Worm (Caenorhabditis elegans) whole organism, L4 larva: ENCODE data around the gene cal-2.

Experiments
- D1046.2 ChIP-seq: fragments of 200-800 bp; sonication (Bioruptor generic); IDR thresholded peaks from 2 replicates; pipeline ENCODE4 v1.3.6; 2022; ENCODE audit warnings: missing genetic modification characterization, missing compliant biosample characterization
- T20F7.1 ChIP-seq: fragments of 200-800 bp; sonication (Bioruptor generic); optimal IDR thresholded peaks from 2 replicates; lab custom pipeline; 2018; ENCODE audit warnings: mild to moderate bottlenecking, missing genetic modification characterization, missing compliant biosample characterization
- T26A8.4 ChIP-seq: fragments of 200-800 bp; sonication (Bioruptor generic); IDR thresholded peaks from 2 replicates; pipeline ENCODE4 v1.3.6; 2022; ENCODE audit warnings: missing genetic modification characterization, missing compliant biosample characterization
- Y75B8A.6 ChIP-seq: fragments of 200-800 bp; sonication (Bioruptor generic); IDR thresholded peaks from 2 replicates; pipeline ENCODE4 v1.3.6; 2022; ENCODE audit warnings: missing genetic modification reagents, missing genetic modification characterization, missing compliant biosample characterization
- aly-2 ChIP-seq: sonication (generic microtip); optimal IDR thresholded peaks from 2 replicates; lab custom pipeline; 2018; ENCODE audit warnings: missing biosample characterization, missing genetic modification characterization
- ama-1 ChIP-seq: fragments of 150-350 bp; optimal IDR thresholded peaks from 2 replicates; lab custom pipeline; 2014; ENCODE audit warnings: inconsistent platforms, mixed read lengths
- ceh-62 ChIP-seq: sonication (generic microtip); optimal IDR thresholded peaks from 2 replicates; lab custom pipeline; 2017; ENCODE audit warnings: missing biosample characterization, missing genetic modification characterization
- ces-1 ChIP-seq: fragments of 150-350 bp; sonication (generic microtip); optimal IDR thresholded peaks from 4 replicates; lab custom pipeline; 2014; ENCODE audit warnings: missing biosample characterization, missing genetic modification reagents, missing genetic modification characterization
- daf-12 ChIP-seq: fragments of 150-350 bp; optimal IDR thresholded peaks from 2 replicates; lab custom pipeline; 2014; ENCODE audit warnings: missing biosample characterization, missing genetic modification reagents, missing genetic modification characterization
- daf-16 ChIP-seq, 3 experiments: sonication (generic microtip); optimal IDR thresholded peaks; 2 replicates each; lab custom pipeline; 2016 to 2017; ENCODE audit warnings: missing genetic modification characterization in 3 of 3, missing genetic modification reagents in 3 of 3, mild to moderate bottlenecking in 2 of 3, missing compliant biosample characterization in 2 of 3, missing biosample characterization in 1 of 3, moderate library complexity in 1 of 3
- dmd-9 ChIP-seq: fragments of 200-800 bp; sonication (Bioruptor generic); IDR thresholded peaks from 2 replicates; pipeline ENCODE4 v1.3.6; 2022; ENCODE audit warnings: missing genetic modification reagents, missing genetic modification characterization, missing compliant biosample characterization
- egl-27 ChIP-seq: sonication (generic microtip); optimal IDR thresholded peaks from 3 replicates; lab custom pipeline; 2017; ENCODE audit warnings: missing biosample characterization, missing genetic modification reagents, missing genetic modification characterization
- egl-43 ChIP-seq: fragments of 200-800 bp; sonication (Bioruptor generic); IDR thresholded peaks from 2 replicates; pipeline ENCODE4 v1.3.6; 2022; ENCODE audit warnings: missing genetic modification reagents, missing genetic modification characterization, missing compliant biosample characterization
- hif-1 ChIP-seq, 2 experiments: sonication (generic microtip); optimal IDR thresholded peaks; 2 replicates each; lab custom pipeline; 2016 to 2017; ENCODE audit warnings: missing compliant biosample characterization in 2 of 2, missing genetic modification characterization in 2 of 2, missing genetic modification reagents in 2 of 2, missing genotype in 2 of 2, mild to moderate bottlenecking in 1 of 2
- hlh-30 ChIP-seq: sonication (generic microtip); optimal IDR thresholded peaks from 2 replicates; lab custom pipeline; 2017; ENCODE audit warnings: antibody characterized with exemption, mild to moderate bottlenecking, missing genetic modification characterization, missing compliant biosample characterization; ENCODE audit not compliant: insufficient read depth
- hmg-1.1 ChIP-seq: fragments of 200-800 bp; sonication (Bioruptor generic); IDR thresholded peaks from 2 replicates; pipeline ENCODE4 v1.3.6; 2022; ENCODE audit warnings: missing genetic modification reagents, missing genetic modification characterization, missing compliant biosample characterization
- lin-13 ChIP-seq: fragments of 150-350 bp; optimal IDR thresholded peaks from 2 replicates; lab custom pipeline; 2014; ENCODE audit warnings: missing biosample characterization, missing genetic modification reagents, missing genetic modification characterization
- lin-38 ChIP-seq: fragments of 200-800 bp; sonication (Bioruptor generic); IDR thresholded peaks from 2 replicates; pipeline ENCODE4 v1.3.6; 2022; ENCODE audit warnings: missing genetic modification reagents, missing genetic modification characterization, missing compliant biosample characterization
- mdl-1 ChIP-seq, 2 experiments: fragments of 150-350 bp in 1 of 2; sonication (generic microtip) in 1 of 2; optimal IDR thresholded peaks; 2 replicates each; lab custom pipeline; 2014 to 2017; ENCODE audit warnings: missing biosample characterization in 2 of 2, missing genetic modification characterization in 2 of 2
- nhr-102 ChIP-seq: sonication (generic microtip); optimal IDR thresholded peaks from 2 replicates; lab custom pipeline; 2016; ENCODE audit warnings: mild to moderate bottlenecking, missing genetic modification characterization, moderate library complexity, missing compliant biosample characterization
- nhr-11 ChIP-seq: fragments of 150-350 bp; optimal IDR thresholded peaks from 2 replicates; lab custom pipeline; 2014; ENCODE audit warnings: missing biosample characterization, missing genetic modification characterization
- nhr-28 ChIP-seq: fragments of 150-350 bp; optimal IDR thresholded peaks from 2 replicates; lab custom pipeline; 2014; ENCODE audit warnings: missing biosample characterization, missing genetic modification characterization
- nhr-41 ChIP-seq: fragments of 200-800 bp; sonication (Bioruptor generic); IDR thresholded peaks from 2 replicates; pipeline ENCODE4 v1.3.6; 2022; ENCODE audit warnings: missing genetic modification reagents, missing genetic modification characterization, missing compliant biosample characterization
- rbr-2 ChIP-seq: sonication (generic microtip); optimal IDR thresholded peaks from 2 replicates; lab custom pipeline; 2016; ENCODE audit warnings: missing genotype, missing genetic modification characterization, missing compliant biosample characterization
- set-16 ChIP-seq: fragments of 200-800 bp; sonication (Bioruptor generic); IDR thresholded peaks from 2 replicates; pipeline ENCODE4 v1.3.6; 2022; ENCODE audit warnings: missing genetic modification reagents, missing genetic modification characterization, missing compliant biosample characterization
- skn-1 ChIP-seq: fragments of 150-350 bp; optimal IDR thresholded peaks from 2 replicates; lab custom pipeline; 2014; ENCODE audit warnings: missing biosample characterization, missing genetic modification characterization
- spr-1 ChIP-seq: sonication (generic microtip); optimal IDR thresholded peaks from 2 replicates; lab custom pipeline; 2016; ENCODE audit warnings: mild to moderate bottlenecking, missing genetic modification characterization, missing compliant biosample characterization
- unc-62 ChIP-seq, 3 experiments: fragments of 150-350 bp in 1 of 3; sonication (generic microtip); optimal IDR thresholded peaks in 2 of 3; peaks in 1 of 3; 1 replicate in 1 of 3; 2 replicates in 2 of 3; lab custom pipeline; 2014 to 2017; ENCODE audit warnings: missing biosample characterization in 3 of 3, missing genetic modification characterization in 3 of 3, missing genetic modification reagents in 3 of 3, missing genotype in 1 of 3
- zfp-3 ChIP-seq: fragments of 200-800 bp; sonication (Bioruptor generic); conservative IDR thresholded peaks from 2 replicates; pipeline ENCODE4 v1.3.6; 2022; ENCODE audit warnings: missing genetic modification reagents, missing genetic modification characterization, missing compliant biosample characterization
- ztf-11 ChIP-seq: fragments of 150-350 bp; optimal IDR thresholded peaks from 2 replicates; lab custom pipeline; 2014; ENCODE audit warnings: missing biosample characterization, missing genetic modification characterization
- ztf-7 ChIP-seq: fragments of 150-350 bp; optimal IDR thresholded peaks from 2 replicates; lab custom pipeline; 2014; ENCODE audit warnings: missing biosample characterization, missing genetic modification characterization

Gene cal-2

DNA sequence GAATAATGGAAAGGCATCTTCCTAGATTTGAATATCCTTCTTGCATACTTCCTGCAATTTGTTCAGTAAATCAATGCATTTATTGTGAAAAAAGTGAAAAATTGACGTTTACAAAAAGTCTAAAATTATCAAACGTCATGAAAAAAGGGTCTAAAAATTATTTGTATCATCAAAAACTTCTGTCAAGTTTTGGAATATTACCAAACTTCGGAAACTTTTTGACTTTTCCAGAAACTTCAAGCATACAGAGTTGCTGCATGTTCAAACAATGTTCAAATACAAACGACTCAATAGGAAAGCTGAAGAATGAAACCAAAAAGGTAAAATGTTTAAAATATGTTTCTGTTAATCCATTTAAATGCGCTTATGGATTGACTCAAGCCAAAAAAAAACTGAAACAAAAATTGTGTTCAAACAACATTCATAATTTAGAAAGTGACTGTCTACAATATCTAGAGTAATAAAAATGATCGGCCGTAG, 41.3 kb downstream of the cal-2 start, which contains the start of gene F44G4.6:
F44G4.6 (minus strand) TSS at position 51 of the 480 bp plus-strand sequence.
- TF ChIP-seq spr-1 (tag; lab: Kevin White, UChicago), result no peak
- TF ChIP-seq D1046.2 (GFP tag; lab: Robert Waterston, UW), result no peak
- TF ChIP-seq unc-62 (GFP tag; optimal IDR thresholded peaks at IDR 0.05 in 1 of 2; lab: Kevin White, UChicago), result peak in 1 of 2 experiments; percentile 95
- TF ChIP-seq unc-62 (tag; optimal IDR thresholded peaks at IDR 0.05; lab: Kevin White, UChicago), result no peak

DNA sequence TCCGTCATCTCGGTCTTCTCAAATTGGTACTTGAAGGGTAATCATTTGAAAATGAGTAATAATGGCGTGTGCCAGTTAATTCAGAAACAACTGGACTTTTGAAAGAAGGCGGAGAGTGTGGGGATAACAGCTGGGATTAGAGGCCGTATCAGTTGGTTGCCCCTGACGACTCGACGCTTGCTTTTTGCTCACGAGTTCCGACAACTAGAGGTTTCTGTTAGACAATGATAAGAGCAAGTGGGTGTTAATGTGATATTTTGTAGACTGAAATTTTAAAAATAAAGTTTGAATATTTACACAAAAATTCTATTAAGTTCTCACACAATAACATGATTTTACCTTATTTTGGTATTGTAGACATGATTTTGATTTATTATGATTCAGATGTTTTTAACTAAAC, 44.6 kb downstream of the cal-2 start, which contains the start of gene F44G4.7:
F44G4.7 (minus strand) TSS at position 101 of the 400 bp plus-strand sequence.
- no peak for TF ChIP-seq dmd-9 (GFP tag; lab: Robert Waterston, UW)
- no peak for TF ChIP-seq aly-2 (tag; lab: Kevin White, UChicago)
- no peak for TF ChIP-seq nhr-102 (tag; lab: Kevin White, UChicago)
- TF ChIP-seq nhr-28, result no peak
- TF ChIP-seq daf-16 (GFP tag; optimal IDR thresholded peaks at IDR 0.05; lab: Kevin White, UChicago), result no peak
- no peak for TF ChIP-seq daf-16 (tag; optimal IDR thresholded peaks at IDR 0.05; lab: Kevin White, UChicago)
- TF ChIP-seq unc-62 (GFP tag; optimal IDR thresholded peaks at IDR 0.05 in 1 of 2; lab: Kevin White, UChicago), result no peak
- TF ChIP-seq unc-62 (tag; optimal IDR thresholded peaks at IDR 0.05; lab: Kevin White, UChicago), result no peak
- no peak for TF ChIP-seq nhr-11 (tag; lab: Kevin White, UChicago)
- TF ChIP-seq T26A8.4 (GFP tag; lab: Robert Waterston, UW), result no peak
- no peak for TF ChIP-seq nhr-41 (GFP tag; lab: Robert Waterston, UW)
- TF ChIP-seq lin-38 (GFP tag; lab: Robert Waterston, UW), result no peak
- no peak for TF ChIP-seq ztf-11 (tag; lab: Kevin White, UChicago)
- TF ChIP-seq ces-1 (GFP tag; lab: Kevin White, UChicago), result no peak

- TF ChIP-seq lin-13 (GFP tag; lab: Kevin White, UChicago) (no peak), zfp-3 (GFP tag; lab: Robert Waterston, UW) (no peak), aly-2 (tag; lab: Kevin White, UChicago) (no peak), skn-1 (tag; lab: Kevin White, UChicago) (no peak), Y75B8A.6 (GFP tag; lab: Robert Waterston, UW) (no peak), set-16 (GFP tag; lab: Robert Waterston, UW) (peak; percentile 87), ama-1 (no peak), ztf-7 (tag; lab: Kevin White, UChicago) (no peak), hmg-1.1 (GFP tag; lab: Robert Waterston, UW) (no peak), ceh-62 (tag; lab: Kevin White, UChicago) (no peak), egl-43 (GFP tag; lab: Robert Waterston, UW) (peak; percentile 67; the same call in 1 of the 2 replicates), egl-27 (tag; lab: Kevin White, UChicago) (no peak), mdl-1 (tag; optimal IDR thresholded peaks at IDR 0.05; lab: Kevin White, UChicago) (no peak), daf-12 (tag; lab: Kevin White, UChicago) (no peak), hlh-30 (tag; lab: Kevin White, UChicago) (no peak)
Observed at ce11 chrII:9007741-9008140, 47.2 kb downstream of the cal-2 start.

ce11 chrII:9009976-9010702, 49.6 kb downstream of the cal-2 start:
- peak; percentile 39 for TF ChIP-seq nhr-11 (tag; lab: Kevin White, UChicago)
- TF ChIP-seq rbr-2 (tag; lab: Kevin White, UChicago), result peak; percentile 10
- peak in 1 of 2 experiments; percentile 27 for TF ChIP-seq unc-62 (GFP tag; optimal IDR thresholded peaks at IDR 0.05 in 1 of 2; lab: Kevin White, UChicago)
- no peak for TF ChIP-seq unc-62 (tag; optimal IDR thresholded peaks at IDR 0.05; lab: Kevin White, UChicago)
- no peak for TF ChIP-seq hif-1 (tag; optimal IDR thresholded peaks at IDR 0.05; lab: Kevin White, UChicago)
- TF ChIP-seq T20F7.1 (GFP tag; lab: Kevin White, UChicago), result no peak
